Fruit fly (Drosophila melanogaster) whole organism, larva: ENCODE data around the gene Cdc45.

Source experiments
- noc ChIP-seq: fragments of 200-800 bp; sonication (Bioruptor generic); optimal IDR thresholded peaks from 3 replicates; lab custom pipeline; 2019; ENCODE audit warnings: missing biosample characterization, mild to moderate bottlenecking, missing genetic modification characterization, moderate library complexity

The Cdc45 gene

dm6 chrX:998884-999283 lies 31.5 kb downstream of the Cdc45 start:
- no peak for TF ChIP-seq noc

dm6 chrX:990218-990617 lies 40.1 kb downstream of the Cdc45 start, which contains the start of gene CG18823:
CG18823 (plus strand) TSS chrX:990518.
- TF ChIP-seq noc = no peak

- TF ChIP-seq noc = no peak
Observed at dm6 chrX:985911-986310, 44.4 kb downstream of the Cdc45 start.
